Worm (Caenorhabditis elegans) whole organism, L4 larva: ENCODE results near the gene T10D4.15.

ENCODE experiments used
- D1046.2 ChIP-seq: fragments of 200-800 bp; sonication (Bioruptor generic); IDR thresholded peaks from 2 replicates; pipeline ENCODE4 v1.3.6; 2022; ENCODE audit warnings: missing genetic modification characterization, missing compliant biosample characterization
- F26F4.8 ChIP-seq: fragments of 200-800 bp; sonication (Bioruptor generic); conservative IDR thresholded peaks from 2 replicates; pipeline ENCODE4 v1.3.6; 2022; ENCODE audit warnings: missing genetic modification characterization, missing compliant biosample characterization
- F37D6.2 ChIP-seq: sonication (generic microtip); optimal IDR thresholded peaks from 2 replicates; lab custom pipeline; 2016; ENCODE audit warnings: mild to moderate bottlenecking, missing genetic modification characterization, missing compliant biosample characterization
- F44E2.7 ChIP-seq: fragments of 200-800 bp; sonication (Bioruptor generic); IDR thresholded peaks from 2 replicates; pipeline ENCODE4 v2.1.2; 2022; ENCODE audit warnings: missing genetic modification characterization, missing compliant biosample characterization
- R02D3.7 ChIP-seq: fragments of 150-350 bp; sonication (generic microtip); optimal IDR thresholded peaks from 3 replicates; lab custom pipeline; 2014; ENCODE audit warnings: missing biosample characterization, missing genetic modification characterization
- T26A8.4 ChIP-seq: fragments of 200-800 bp; sonication (Bioruptor generic); IDR thresholded peaks from 2 replicates; pipeline ENCODE4 v1.3.6; 2022; ENCODE audit warnings: missing genetic modification characterization, missing compliant biosample characterization
- aly-2 ChIP-seq: sonication (generic microtip); optimal IDR thresholded peaks from 2 replicates; lab custom pipeline; 2018; ENCODE audit warnings: missing biosample characterization, missing genetic modification characterization
- attf-4 ChIP-seq: sonication (generic microtip); optimal IDR thresholded peaks from 3 replicates; lab custom pipeline; 2017; ENCODE audit warnings: missing biosample characterization, missing genetic modification characterization
- ceh-44 ChIP-seq: fragments of 200-800 bp; sonication (Bioruptor generic); IDR thresholded peaks from 2 replicates; pipeline ENCODE4 v1.3.6; 2022; ENCODE audit warnings: missing genetic modification reagents, missing genetic modification characterization, missing compliant biosample characterization
- ceh-62 ChIP-seq: sonication (generic microtip); optimal IDR thresholded peaks from 2 replicates; lab custom pipeline; 2017; ENCODE audit warnings: missing biosample characterization, missing genetic modification characterization
- daf-16 ChIP-seq, 3 experiments: sonication (generic microtip); optimal IDR thresholded peaks; 2 replicates each; lab custom pipeline; 2016 to 2017; ENCODE audit warnings: missing genetic modification characterization in 3 of 3, missing genetic modification reagents in 3 of 3, mild to moderate bottlenecking in 2 of 3, missing compliant biosample characterization in 2 of 3, missing biosample characterization in 1 of 3, moderate library complexity in 1 of 3
- daf-8 ChIP-seq: fragments of 200-800 bp; sonication (Bioruptor generic); IDR thresholded peaks from 2 replicates; pipeline ENCODE4 v1.3.6; 2022; ENCODE audit warnings: missing genetic modification characterization, missing compliant biosample characterization
- dmd-6 ChIP-seq: fragments of 200-800 bp; sonication (Bioruptor generic); IDR thresholded peaks from 2 replicates; pipeline ENCODE4 v1.3.6; 2022; ENCODE audit warnings: missing genetic modification reagents, missing genetic modification characterization, missing compliant biosample characterization
- dmd-8 ChIP-seq: fragments of 200-800 bp; sonication (Bioruptor generic); IDR thresholded peaks from 2 replicates; pipeline ENCODE4 v1.3.6; 2022; ENCODE audit warnings: missing genetic modification characterization, missing compliant biosample characterization
- hlh-30 ChIP-seq: sonication (generic microtip); optimal IDR thresholded peaks from 2 replicates; lab custom pipeline; 2017; ENCODE audit warnings: antibody characterized with exemption, mild to moderate bottlenecking, missing genetic modification characterization, missing compliant biosample characterization; ENCODE audit not compliant: insufficient read depth
- hmg-1.1 ChIP-seq: fragments of 200-800 bp; sonication (Bioruptor generic); IDR thresholded peaks from 2 replicates; pipeline ENCODE4 v1.3.6; 2022; ENCODE audit warnings: missing genetic modification reagents, missing genetic modification characterization, missing compliant biosample characterization
- lim-7 ChIP-seq: fragments of 200-800 bp; sonication (Bioruptor generic); IDR thresholded peaks from 2 replicates; pipeline ENCODE4 v1.3.6; 2022; ENCODE audit warnings: missing genetic modification characterization, missing compliant biosample characterization
- lin-29 ChIP-seq: fragments of 200-800 bp; sonication (Bioruptor generic); IDR thresholded peaks from 2 replicates; pipeline ENCODE4 v1.3.6; 2022; ENCODE audit warnings: missing genetic modification reagents, missing genetic modification characterization, missing compliant biosample characterization
- lsy-2 ChIP-seq, 2 experiments: fragments of 150-350 bp in 1 of 2; sonication (generic microtip) in 1 of 2; optimal IDR thresholded peaks; 2 replicates each; lab custom pipeline; 2014 to 2017; ENCODE audit warnings: missing biosample characterization in 2 of 2, missing genetic modification characterization in 2 of 2
- mdt-29 ChIP-seq: fragments of 200-800 bp; sonication (Bioruptor generic); IDR thresholded peaks from 2 replicates; pipeline ENCODE4 v1.3.6; 2022; ENCODE audit warnings: missing genetic modification reagents, missing genetic modification characterization, missing compliant biosample characterization
- mep-1 ChIP-seq: fragments of 150-350 bp; sonication (generic microtip); optimal IDR thresholded peaks from 3 replicates; lab custom pipeline; 2014; ENCODE audit warnings: missing biosample characterization, missing genetic modification characterization
- mes-2 ChIP-seq: sonication (generic microtip); optimal IDR thresholded peaks from 2 replicates; lab custom pipeline; 2016; ENCODE audit warnings: missing genotype, mild to moderate bottlenecking, missing genetic modification characterization, missing compliant biosample characterization; ENCODE audit not compliant: poor library complexity, severe bottlenecking
- nhr-102 ChIP-seq: sonication (generic microtip); optimal IDR thresholded peaks from 2 replicates; lab custom pipeline; 2016; ENCODE audit warnings: mild to moderate bottlenecking, missing genetic modification characterization, moderate library complexity, missing compliant biosample characterization
- nhr-11 ChIP-seq: fragments of 150-350 bp; optimal IDR thresholded peaks from 2 replicates; lab custom pipeline; 2014; ENCODE audit warnings: missing biosample characterization, missing genetic modification characterization
- nhr-111 ChIP-seq: fragments of 200-800 bp; sonication (Bioruptor generic); optimal IDR thresholded peaks from 2 replicates; lab custom pipeline; 2018; ENCODE audit warnings: mild to moderate bottlenecking, missing genetic modification characterization, missing compliant biosample characterization
- nhr-41 ChIP-seq: fragments of 200-800 bp; sonication (Bioruptor generic); IDR thresholded peaks from 2 replicates; pipeline ENCODE4 v1.3.6; 2022; ENCODE audit warnings: missing genetic modification reagents, missing genetic modification characterization, missing compliant biosample characterization
- nhr-48 ChIP-seq: sonication (generic microtip); optimal IDR thresholded peaks from 2 replicates; lab custom pipeline; 2016; ENCODE audit warnings: mild to moderate bottlenecking, missing genetic modification characterization, missing compliant biosample characterization
- nhr-6 ChIP-seq: fragments of 150-350 bp; optimal IDR thresholded peaks from 2 replicates; lab custom pipeline; 2014; ENCODE audit warnings: missing biosample characterization, missing genetic modification characterization
- pha-4 ChIP-seq, 2 experiments: fragments of 150-350 bp in 1 of 2; fragments of 200-800 bp in 1 of 2; sonication (Bioruptor generic) in 1 of 2; IDR thresholded peaks in 1 of 2; optimal IDR thresholded peaks in 1 of 2; 2 replicates each; pipeline versions ENCODE4 v1.3.6 to Lab custom; 2014 to 2022; ENCODE audit warnings: missing genetic modification characterization in 2 of 2, missing genetic modification reagents in 2 of 2, missing biosample characterization in 1 of 2, missing compliant biosample characterization in 1 of 2
- saeg-2 ChIP-seq: fragments of 200-800 bp; sonication (Bioruptor generic); IDR thresholded peaks from 2 replicates; pipeline ENCODE4 v1.3.6; 2022; ENCODE audit warnings: missing genetic modification reagents, missing genetic modification characterization, missing compliant biosample characterization
- sdz-12 ChIP-seq: fragments of 200-800 bp; sonication (Bioruptor generic); optimal IDR thresholded peaks from 2 replicates; lab custom pipeline; 2018; ENCODE audit warnings: mild to moderate bottlenecking, missing genetic modification characterization, missing compliant biosample characterization
- set-16 ChIP-seq: fragments of 200-800 bp; sonication (Bioruptor generic); IDR thresholded peaks from 2 replicates; pipeline ENCODE4 v1.3.6; 2022; ENCODE audit warnings: missing genetic modification reagents, missing genetic modification characterization, missing compliant biosample characterization
- skn-1 ChIP-seq: fragments of 150-350 bp; optimal IDR thresholded peaks from 2 replicates; lab custom pipeline; 2014; ENCODE audit warnings: missing biosample characterization, missing genetic modification characterization
- snpc-4 ChIP-seq: fragments of 150-350 bp; optimal IDR thresholded peaks from 2 replicates; lab custom pipeline; 2014; ENCODE audit warnings: missing biosample characterization, missing genetic modification characterization
- spr-1 ChIP-seq: sonication (generic microtip); optimal IDR thresholded peaks from 2 replicates; lab custom pipeline; 2016; ENCODE audit warnings: mild to moderate bottlenecking, missing genetic modification characterization, missing compliant biosample characterization
- tra-1 ChIP-seq: fragments of 200-800 bp; sonication (Bioruptor generic); IDR thresholded peaks from 2 replicates; pipeline ENCODE4 v1.3.6; 2022; ENCODE audit warnings: missing genetic modification reagents, missing genetic modification characterization, missing compliant biosample characterization
- unc-62 ChIP-seq, 3 experiments: fragments of 150-350 bp in 1 of 3; sonication (generic microtip); optimal IDR thresholded peaks in 2 of 3; peaks in 1 of 3; 1 replicate in 1 of 3; 2 replicates in 2 of 3; lab custom pipeline; 2014 to 2017; ENCODE audit warnings: missing biosample characterization in 3 of 3, missing genetic modification characterization in 3 of 3, missing genetic modification reagents in 3 of 3, missing genotype in 1 of 3
- vab-7 ChIP-seq: fragments of 200-800 bp; sonication (Bioruptor generic); IDR thresholded peaks from 2 replicates; pipeline ENCODE4 v1.3.6; 2022; ENCODE audit warnings: missing genetic modification reagents, missing genetic modification characterization, missing compliant biosample characterization
- zag-1 ChIP-seq: fragments of 150-350 bp; optimal IDR thresholded peaks from 2 replicates; lab custom pipeline; 2014; ENCODE audit warnings: missing biosample characterization, missing genetic modification characterization
- zip-11 ChIP-seq: fragments of 200-800 bp; sonication (Bioruptor generic); IDR thresholded peaks from 2 replicates; pipeline ENCODE4 v1.3.6; 2022; ENCODE audit warnings: missing genetic modification characterization, missing compliant biosample characterization
- ztf-11 ChIP-seq: fragments of 150-350 bp; optimal IDR thresholded peaks from 2 replicates; lab custom pipeline; 2014; ENCODE audit warnings: missing biosample characterization, missing genetic modification characterization

The T10D4.15 gene

ce11 chrII:3111147-3111546 is 34.8 kb upstream of the T10D4.15 start, which contains the start of gene Y25C1A.13 (continued):
- no peak for TF ChIP-seq nhr-41
- TF ChIP-seq dmd-8 (GFP tag; lab: Robert Waterston, UW) = no peak
- TF ChIP-seq mes-2 (tag; lab: Kevin White, UChicago) = peak; percentile 53
- TF ChIP-seq skn-1 (tag; lab: Kevin White, UChicago) = no peak
- TF ChIP-seq spr-1 (tag; lab: Kevin White, UChicago) = no peak
- TF ChIP-seq zip-11 = no peak
- TF ChIP-seq nhr-11 (tag; lab: Kevin White, UChicago) = no peak
- no peak for TF ChIP-seq F26F4.8 (GFP tag; lab: Robert Waterston, UW)
- no peak for TF ChIP-seq R02D3.7 (tag; lab: Kevin White, UChicago)
- TF ChIP-seq F37D6.2 (tag; lab: Kevin White, UChicago) = no peak

ce11 chrII:3112313-3112712 is 33.6 kb upstream of the T10D4.15 start, which contains the start of gene Y25C1A.2:
Y25C1A.2 (plus strand) TSS chrII:3112613.
- TF ChIP-seq mes-2 (tag; lab: Kevin White, UChicago) (no peak), daf-8 (GFP tag; lab: Robert Waterston, UW) (no peak), T26A8.4 (GFP tag; lab: Robert Waterston, UW) (no peak), sdz-12 (no peak), nhr-41 (no peak), lin-29 (GFP tag; lab: Robert Waterston, UW) (no peak), ztf-11 (tag; lab: Kevin White, UChicago) (no peak), aly-2 (tag; lab: Kevin White, UChicago) (no peak), hlh-30 (tag; lab: Kevin White, UChicago) (no peak), zag-1 (no peak), nhr-6 (tag; lab: Kevin White, UChicago) (no peak), vab-7 (GFP tag; lab: Robert Waterston, UW) (no peak)

DNA sequence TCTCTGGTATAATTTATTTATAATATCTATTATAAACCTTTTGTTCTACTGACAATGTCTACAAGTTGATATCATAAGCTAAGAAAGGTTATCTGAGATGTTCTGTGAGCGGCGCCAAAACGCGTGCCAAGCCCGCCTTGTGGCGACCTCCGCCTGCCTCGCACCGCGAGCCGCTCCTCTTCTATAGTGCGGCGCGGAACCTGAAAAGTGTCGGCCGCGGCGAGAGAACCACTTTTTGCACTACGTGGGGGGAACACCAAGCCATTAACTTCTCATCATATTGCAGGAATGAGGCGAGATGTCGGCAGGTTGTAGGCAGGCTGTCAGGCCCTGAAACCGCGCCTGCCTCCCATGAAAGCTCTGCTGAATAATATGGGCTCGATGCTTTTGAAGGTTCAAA is 32.7 kb upstream of the T10D4.15 start:
- TF ChIP-seq pha-4 (GFP tag; IDR thresholded peaks at IDR 0.05; lab: Robert Waterston, UW) (peak; percentile 22; the same call in 1 of the 2 replicates), pha-4 (tag; optimal IDR thresholded peaks at IDR 0.05; lab: Kevin White, UChicago) (no peak), set-16 (GFP tag; lab: Robert Waterston, UW) (peak; percentile 88), snpc-4 (tag; lab: Kevin White, UChicago) (peak; percentile 53), unc-62 (GFP tag; optimal IDR thresholded peaks at IDR 0.05 in 1 of 2; lab: Kevin White, UChicago) (no peak), unc-62 (tag; optimal IDR thresholded peaks at IDR 0.05; lab: Kevin White, UChicago) (no peak), sdz-12 (no peak), lim-7 (GFP tag; lab: Robert Waterston, UW) (no peak)

- no peak for TF ChIP-seq saeg-2 (GFP tag; lab: Robert Waterston, UW)
- no peak for TF ChIP-seq nhr-48 (tag; lab: Kevin White, UChicago)
- TF ChIP-seq ceh-62 (tag; lab: Kevin White, UChicago) = no peak
- no peak for TF ChIP-seq nhr-11 (tag; lab: Kevin White, UChicago)
- TF ChIP-seq ceh-44 (GFP tag; lab: Robert Waterston, UW) = no peak
- TF ChIP-seq daf-16 (GFP tag; optimal IDR thresholded peaks at IDR 0.05; lab: Kevin White, UChicago) = no peak
- TF ChIP-seq daf-16 (tag; optimal IDR thresholded peaks at IDR 0.05; lab: Kevin White, UChicago) = no peak
- TF ChIP-seq nhr-111 (GFP tag; lab: Kevin White, UChicago) = no peak
- TF ChIP-seq T26A8.4 (GFP tag; lab: Robert Waterston, UW) = no peak
- no peak for TF ChIP-seq dmd-6
- no peak for TF ChIP-seq D1046.2
- no peak for TF ChIP-seq mep-1 (tag; lab: Kevin White, UChicago)
- no peak for TF ChIP-seq nhr-102 (tag; lab: Kevin White, UChicago)
- TF ChIP-seq attf-4 (tag; lab: Kevin White, UChicago) = no peak
- no peak for TF ChIP-seq hmg-1.1 (GFP tag; lab: Robert Waterston, UW)
- no peak for TF ChIP-seq F44E2.7 (GFP tag; lab: Robert Waterston, UW)
- no peak for TF ChIP-seq nhr-41
- TF ChIP-seq tra-1 (GFP tag; lab: Robert Waterston, UW) = no peak
- no peak for TF ChIP-seq lsy-2 (tag; optimal IDR thresholded peaks at IDR 0.05; lab: Kevin White, UChicago)
- no peak for TF ChIP-seq aly-2 (tag; lab: Kevin White, UChicago)
- no peak for TF ChIP-seq mdt-29
- TF ChIP-seq, all 104 proteins: peak for 0
Observed at ce11 chrII:3113934-3114333, 32.0 kb upstream of the T10D4.15 start, which contains the start of gene clec-123. clec-123 (plus strand) TSS chrII:3114234.
